Worm (Caenorhabditis elegans): ENCODE results near the gene R07H5.11.

DNA sequence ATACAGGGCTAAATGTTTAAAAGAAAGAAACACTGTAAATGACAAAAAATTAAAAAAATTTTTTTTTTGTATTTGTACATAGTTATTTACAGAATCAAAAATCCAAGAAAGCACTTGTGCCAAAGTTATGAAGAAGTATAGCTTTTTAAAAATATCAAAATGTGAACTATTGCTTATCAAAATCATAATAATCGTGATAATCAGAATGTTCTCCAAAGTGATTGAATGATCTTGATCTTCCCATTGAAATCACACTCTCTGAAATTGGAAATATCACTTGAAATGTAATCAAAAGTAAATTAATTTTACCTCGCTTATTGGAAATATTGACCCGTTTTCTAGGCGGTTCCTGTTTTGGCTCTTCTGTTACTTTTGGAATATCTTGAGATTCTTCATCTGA, 24.0 kb downstream of the R07H5.11 start:
- no peak for TF ChIP-seq elt-3 (tag; optimal IDR thresholded peaks at IDR 0.05)
- no peak for TF ChIP-seq nhr-11 (tag; optimal IDR thresholded peaks at IDR 0.05)
- no peak for TF ChIP-seq nhr-77 (tag; optimal IDR thresholded peaks at IDR 0.05)
- TF ChIP-seq ama-1 (optimal IDR thresholded peaks at IDR 0.05) = no peak
- no peak for TF ChIP-seq unc-130 (tag; optimal IDR thresholded peaks at IDR 0.05)
- TF ChIP-seq lin-39 (tag; optimal IDR thresholded peaks at IDR 0.05) = no peak
